Fruit fly (Drosophila melanogaster) whole organism, embryonic: ENCODE measurements around the gene Abl.

Experiments
- Ada2b ChIP-seq: fragments of 200-800 bp; sonication (Bioruptor generic); IDR thresholded peaks from 2 replicates; pipeline ENCODE4 v1.3.6; 2022; ENCODE audit warnings: missing biosample characterization, missing genetic modification characterization
- Blimp-1 ChIP-seq: fragments of 200-800 bp; sonication (Bioruptor generic); optimal IDR thresholded peaks from 3 replicates; lab custom pipeline; 2018; ENCODE audit warnings: missing biosample characterization, missing genetic modification characterization, mild to moderate bottlenecking, moderate library complexity, missing genetic modification reagents
- CG10267 ChIP-seq: fragments of 200-800 bp; sonication (Bioruptor generic); optimal IDR thresholded peaks from 2 replicates; lab custom pipeline; 2018; ENCODE audit warnings: missing biosample characterization, mild to moderate bottlenecking, missing genetic modification characterization, moderate library complexity
- CG12391 ChIP-seq: fragments of 200-800 bp; sonication (Bioruptor generic); optimal IDR thresholded peaks from 3 replicates; lab custom pipeline; 2018; ENCODE audit warnings: missing biosample characterization, mild to moderate bottlenecking, missing genetic modification characterization, moderate library complexity
- CG12769 ChIP-seq: fragments of 200-800 bp; sonication (Bioruptor generic); optimal IDR thresholded peaks from 2 replicates; lab custom pipeline; 2019; ENCODE audit warnings: missing biosample characterization, mild to moderate bottlenecking, missing genetic modification characterization, moderate library complexity
- CG14441 ChIP-seq: fragments of 200-800 bp; sonication (Bioruptor generic); IDR thresholded peaks from 2 replicates; pipeline ENCODE4 v1.3.6; 2022; ENCODE audit warnings: missing biosample characterization, missing genetic modification characterization
- CG17186 ChIP-seq: fragments of 200-800 bp; sonication (Bioruptor generic); optimal IDR thresholded peaks from 3 replicates; lab custom pipeline; 2017; ENCODE audit warnings: missing biosample characterization, missing genetic modification reagents, missing genetic modification characterization
- CG17385 ChIP-seq: fragments of 200-800 bp; sonication (Bioruptor generic); optimal IDR thresholded peaks from 3 replicates; lab custom pipeline; 2018; ENCODE audit warnings: missing biosample characterization, mild to moderate bottlenecking, missing genetic modification characterization
- CG17568 ChIP-seq: fragments of 200-800 bp; sonication (Bioruptor generic); optimal IDR thresholded peaks from 2 replicates; lab custom pipeline; 2018; ENCODE audit warnings: missing biosample characterization, mild to moderate bottlenecking, missing genetic modification characterization, moderate library complexity
- CG18619 ChIP-seq: fragments of 200-800 bp; sonication (Bioruptor generic); optimal IDR thresholded peaks from 3 replicates; lab custom pipeline; 2017; ENCODE audit warnings: missing biosample characterization, mild to moderate bottlenecking, missing genetic modification characterization
- CG2889 ChIP-seq: fragments of 200-800 bp; sonication (Bioruptor generic); IDR thresholded peaks from 3 replicates; pipeline ENCODE4 v1.3.6; 2022; ENCODE audit warnings: missing biosample characterization, missing genetic modification characterization
- CG30020 ChIP-seq: fragments of 200-800 bp; optimal IDR thresholded peaks from 2 replicates; lab custom pipeline; 2019; ENCODE audit warnings: missing biosample characterization, mild to moderate bottlenecking, missing genetic modification characterization, moderate library complexity
- CG3163 ChIP-seq: fragments of 200-800 bp; sonication (Bioruptor generic); optimal IDR thresholded peaks from 3 replicates; lab custom pipeline; 2016; ENCODE audit warnings: missing biosample characterization, missing genetic modification characterization
- CG34224 ChIP-seq: fragments of 200-800 bp; sonication (Bioruptor generic); IDR thresholded peaks from 3 replicates; pipeline ENCODE4 v1.3.6; 2022; ENCODE audit warnings: missing biosample characterization, missing genetic modification characterization; ENCODE audit not compliant: partially characterized antibody
- CG4404 ChIP-seq: fragments of 200-800 bp; sonication (Bioruptor generic); IDR thresholded peaks from 2 replicates; pipeline ENCODE4 v1.3.6; 2022; ENCODE audit warnings: missing biosample characterization, missing genetic modification characterization
- CG4854 ChIP-seq: fragments of 200-800 bp; sonication (Bioruptor generic); optimal IDR thresholded peaks from 2 replicates; lab custom pipeline; 2016; ENCODE audit warnings: missing biosample characterization, missing genetic modification characterization, inconsistent platforms
- CG6854 ChIP-seq: fragments of 200-800 bp; sonication (Bioruptor generic); optimal IDR thresholded peaks from 3 replicates; lab custom pipeline; 2017; ENCODE audit warnings: missing biosample characterization, mild to moderate bottlenecking, missing genetic modification characterization
- CrebB ChIP-seq: fragments of 200-800 bp; sonication (Bioruptor generic); optimal IDR thresholded peaks from 3 replicates; lab custom pipeline; 2018; ENCODE audit warnings: missing biosample characterization, mild to moderate bottlenecking, missing genetic modification characterization
- Deaf1 ChIP-seq: fragments of 200-800 bp; optimal IDR thresholded peaks from 3 replicates; lab custom pipeline; 2019; ENCODE audit warnings: missing biosample characterization, mild to moderate bottlenecking, missing genetic modification characterization, moderate library complexity
- Doc3 ChIP-seq: fragments of 200-800 bp; sonication (Bioruptor generic); IDR thresholded peaks from 3 replicates; pipeline ENCODE4 v1.3.6; 2022; ENCODE audit warnings: missing biosample characterization, missing genetic modification characterization; ENCODE audit not compliant: partially characterized antibody
- E2f2 ChIP-seq: fragments of 200-800 bp; sonication (Bioruptor generic); IDR thresholded peaks from 2 replicates; pipeline ENCODE4 v1.3.6; 2022; ENCODE audit warnings: missing biosample characterization, missing genetic modification characterization
- Fer3 ChIP-seq: fragments of 200-800 bp; sonication (Bioruptor generic); optimal IDR thresholded peaks from 2 replicates; lab custom pipeline; 2018; ENCODE audit warnings: missing biosample characterization, mild to moderate bottlenecking, missing genetic modification characterization, moderate library complexity
- H2.0 ChIP-seq: fragments of 200-800 bp; sonication (Bioruptor generic); IDR thresholded peaks from 2 replicates; pipeline ENCODE4 v1.3.6; 2022; ENCODE audit warnings: missing biosample characterization, missing genetic modification characterization
- HLH54F ChIP-seq: fragments of 200-800 bp; sonication (Bioruptor generic); optimal IDR thresholded peaks from 3 replicates; lab custom pipeline; 2016; ENCODE audit warnings: missing biosample characterization, missing genetic modification characterization
- Hr78 ChIP-seq, 2 experiments: fragments of 200-800 bp in 1 of 2; fragments of >200 bp in 1 of 2; sonication (Bioruptor generic) in 1 of 2; optimal IDR thresholded peaks; 2 replicates each; lab custom pipeline; 2017 to 2019; ENCODE audit warnings: missing biosample characterization in 2 of 2, missing genetic modification characterization in 2 of 2, mild to moderate bottlenecking in 1 of 2, moderate library complexity in 1 of 2
- Jarid2 ChIP-seq: fragments of 200-800 bp; sonication (Bioruptor generic); optimal IDR thresholded peaks from 3 replicates; lab custom pipeline; 2017; ENCODE audit warnings: mild to moderate bottlenecking, missing biosample characterization, missing genetic modification reagents, missing genetic modification characterization
- Meics ChIP-seq: fragments of 200-800 bp; sonication (Bioruptor generic); optimal IDR thresholded peaks from 2 replicates; lab custom pipeline; 2017; ENCODE audit warnings: missing biosample characterization, mild to moderate bottlenecking, missing genetic modification characterization
- Oli ChIP-seq: fragments of 200-800 bp; sonication (Bioruptor generic); optimal IDR thresholded peaks from 2 replicates; lab custom pipeline; 2018; ENCODE audit warnings: missing biosample characterization, mild to moderate bottlenecking, missing genetic modification characterization, moderate library complexity
- Pdp1 ChIP-seq, 2 experiments: fragments of 200-800 bp; sonication (Bioruptor generic); optimal IDR thresholded peaks; 3 replicates each; lab custom pipeline; 2016; ENCODE audit warnings: missing biosample characterization in 2 of 2, missing genetic modification characterization in 2 of 2, mild to moderate bottlenecking in 1 of 2, moderate library complexity in 1 of 2
- Ravus ChIP-seq: fragments of 200-800 bp; sonication (Bioruptor generic); IDR thresholded peaks from 2 replicates; pipeline ENCODE4 v1.3.6; 2022; ENCODE audit warnings: missing biosample characterization, missing genetic modification characterization
- Rx ChIP-seq: fragments of 200-800 bp; sonication (Bioruptor generic); IDR thresholded peaks from 2 replicates; pipeline ENCODE4 v1.3.6; 2022; ENCODE audit warnings: missing biosample characterization, missing genetic modification characterization
- Sin3A ChIP-seq: fragments of >200 bp; optimal IDR thresholded peaks from 2 replicates; lab custom pipeline; 2018
- Sry-β ChIP-seq: fragments of 200-800 bp; sonication (Bioruptor generic); optimal IDR thresholded peaks from 2 replicates; lab custom pipeline; 2018; ENCODE audit warnings: missing biosample characterization, mild to moderate bottlenecking, missing genetic modification characterization, moderate library complexity
- Sry-δ ChIP-seq: fragments of 200-800 bp; sonication (Bioruptor generic); optimal IDR thresholded peaks from 2 replicates; lab custom pipeline; 2016; ENCODE audit warnings: missing biosample characterization, missing genetic modification characterization
- bab2 ChIP-seq: fragments of 200-800 bp; sonication (Bioruptor generic); optimal IDR thresholded peaks from 2 replicates; lab custom pipeline; 2016; ENCODE audit warnings: missing biosample characterization, missing genetic modification characterization
- dmrt99B ChIP-seq: fragments of 200-800 bp; sonication (Bioruptor generic); optimal IDR thresholded peaks from 2 replicates; lab custom pipeline; 2018; ENCODE audit warnings: missing biosample characterization, mild to moderate bottlenecking, missing genetic modification characterization, moderate library complexity
- fd96Cb ChIP-seq: fragments of 200-800 bp; sonication (Bioruptor generic); optimal IDR thresholded peaks from 2 replicates; lab custom pipeline; 2018; ENCODE audit warnings: missing biosample characterization, mild to moderate bottlenecking, missing genetic modification characterization, moderate library complexity
- gfzf ChIP-seq: fragments of 200-800 bp; sonication (Bioruptor generic); optimal IDR thresholded peaks from 2 replicates; lab custom pipeline; 2016; ENCODE audit warnings: missing biosample characterization, mild to moderate bottlenecking, missing genetic modification characterization, moderate library complexity
- inv ChIP-seq: fragments of 200-800 bp; sonication (Bioruptor generic); IDR thresholded peaks from 2 replicates; pipeline ENCODE4 v1.3.6; 2022; ENCODE audit warnings: missing biosample characterization, missing genetic modification characterization; ENCODE audit not compliant: partially characterized antibody
- lbe ChIP-seq: fragments of 200-800 bp; sonication (Bioruptor generic); optimal IDR thresholded peaks from 2 replicates; lab custom pipeline; 2016; ENCODE audit warnings: missing biosample characterization, mild to moderate bottlenecking, missing genetic modification characterization
- lilli ChIP-seq: fragments of 200-800 bp; sonication (Bioruptor generic); optimal IDR thresholded peaks from 3 replicates; lab custom pipeline; 2016; ENCODE audit warnings: missing biosample characterization, missing genetic modification characterization
- pan ChIP-seq, 4 experiments: fragments of >200 bp in 3 of 4; fragments of 200-800 bp in 1 of 4; sonication (Bioruptor generic) in 1 of 4; optimal IDR thresholded peaks in 3 of 4; IDR thresholded peaks in 1 of 4; 2 replicates each; pipeline versions ENCODE4 v1.3.6 to Lab custom; 2017 to 2022; ENCODE audit warnings: missing biosample characterization in 2 of 4, missing genetic modification characterization in 2 of 4, mixed read lengths in 1 of 4
- slou ChIP-seq: fragments of 200-800 bp; sonication (Bioruptor generic); optimal IDR thresholded peaks from 3 replicates; lab custom pipeline; 2016; ENCODE audit warnings: missing biosample characterization, missing genetic modification characterization
- sqz ChIP-seq: fragments of 200-800 bp; sonication (Bioruptor generic); optimal IDR thresholded peaks from 3 replicates; lab custom pipeline; 2018; ENCODE audit warnings: missing biosample characterization, mild to moderate bottlenecking, missing genetic modification characterization
- tgo ChIP-seq: fragments of 200-800 bp; sonication (Bioruptor generic); IDR thresholded peaks from 3 replicates; pipeline ENCODE4 v1.3.6; 2022; ENCODE audit warnings: missing biosample characterization, missing genetic modification characterization
- tll ChIP-seq, 2 experiments: fragments of 200-800 bp in 1 of 2; fragments of >200 bp in 1 of 2; sonication (Bioruptor generic) in 1 of 2; optimal IDR thresholded peaks; 2 replicates each; lab custom pipeline; 2017 to 2019; ENCODE audit warnings: missing biosample characterization in 2 of 2, missing genetic modification characterization in 2 of 2, mild to moderate bottlenecking in 1 of 2, moderate library complexity in 1 of 2
- unpg ChIP-seq: fragments of 200-800 bp; sonication (Bioruptor generic); optimal IDR thresholded peaks from 3 replicates; lab custom pipeline; 2018; ENCODE audit warnings: missing biosample characterization, mild to moderate bottlenecking, missing genetic modification characterization, moderate library complexity
- vvl ChIP-seq: fragments of 200-800 bp; sonication (Bioruptor generic); IDR thresholded peaks from 2 replicates; pipeline ENCODE4 v1.3.6; 2022; ENCODE audit warnings: missing biosample characterization, missing genetic modification characterization
- zfh1 ChIP-seq: fragments of 200-800 bp; sonication (Bioruptor generic); IDR thresholded peaks from 3 replicates; pipeline ENCODE4 v1.3.6; 2022; ENCODE audit warnings: missing biosample characterization, missing genetic modification characterization

The Abl gene

dm6 chr3L:16567495-16567894 is 80.2 kb downstream of the Abl start (continued):
- TF ChIP-seq Fer3, result peak; percentile 45
- TF ChIP-seq fd96Cb, result peak; percentile 73
- TF ChIP-seq Jarid2, result peak; percentile 1
- TF ChIP-seq CG17385 (GFP tag; lab: Kevin White, UChicago), result peak; percentile 59
- peak; percentile 12 for TF ChIP-seq CG17568 (GFP tag; lab: Kevin White, UChicago)
- no peak for TF ChIP-seq Sry-β (GFP tag; lab: Kevin White, UChicago)
- no peak for TF ChIP-seq bab2 (GFP tag; lab: Kevin White, UChicago)
- TF ChIP-seq gfzf, result no peak
- peak; percentile 9 for TF ChIP-seq sqz (GFP tag; lab: Kevin White, UChicago)
- no peak for TF ChIP-seq CG6854 (GFP tag; lab: Kevin White, UChicago)
- no peak for TF ChIP-seq pan (optimal IDR thresholded peaks at IDR 0.05; lab: Kevin White, UChicago)
- peak in 1 of 2 experiments; percentile 67 for TF ChIP-seq pan (GFP tag; optimal IDR thresholded peaks at IDR 0.05 in 1 of 2, IDR thresholded peaks at IDR 0.05 in 1 of 2)
- peak; percentile 14 for TF ChIP-seq lilli (GFP tag; lab: Kevin White, UChicago)
- no peak for TF ChIP-seq CG17186
- TF ChIP-seq CG10267, result peak; percentile 67
- no peak for TF ChIP-seq inv (GFP tag; lab: Robert Waterston, UW)
- TF ChIP-seq tgo (GFP tag; lab: Robert Waterston, UW), result peak; percentile 54; the same call in 2 of the 3 replicates
- TF ChIP-seq tll (GFP tag; optimal IDR thresholded peaks at IDR 0.05; lab: Kevin White, UChicago), result no peak
- TF ChIP-seq Rx (GFP tag; lab: Robert Waterston, UW), result peak; percentile 59; the same call in 1 of the 2 replicates
- TF ChIP-seq CG3163 (GFP tag; lab: Kevin White, UChicago), result no peak
- peak; percentile 71 for TF ChIP-seq Oli (tag; lab: Kevin White, UChicago)
- no peak for TF ChIP-seq Sin3A
- peak; percentile 25 for TF ChIP-seq Deaf1 (tag; lab: Kevin White, UChicago)
- TF ChIP-seq E2f2 (GFP tag; lab: Robert Waterston, UW), result peak; percentile 35
- TF ChIP-seq CG12769, result peak; percentile 14
- TF ChIP-seq Blimp-1 (GFP tag; lab: Kevin White, UChicago), result peak; percentile 77
- TF ChIP-seq CG30020, result peak; percentile 32
- peak; percentile 79 for TF ChIP-seq CG12391 (tag; lab: Kevin White, UChicago)
- TF ChIP-seq CrebB, result no peak
- peak; percentile 56 for TF ChIP-seq Ada2b (GFP tag; lab: Robert Waterston, UW)
- no peak for TF ChIP-seq Pdp1 (GFP tag; optimal IDR thresholded peaks at IDR 0.05; lab: Kevin White, UChicago)
- TF ChIP-seq vvl, result peak; percentile 60; the same call in 1 of the 2 replicates
- TF ChIP-seq unpg, result peak; percentile 77
- TF ChIP-seq slou (GFP tag; lab: Kevin White, UChicago), result no peak
- TF ChIP-seq CG18619 (GFP tag; lab: Kevin White, UChicago), result peak; percentile 47
- TF ChIP-seq dmrt99B, result peak; percentile 77
- 0 out of 2 replicates have a peak, but pooled peaks have one; percentile 52 for TF ChIP-seq CG14441 (GFP tag; lab: Robert Waterston, UW)
- no peak for TF ChIP-seq HLH54F
- peak; percentile 43; the same call in 1 of the 2 replicates for TF ChIP-seq H2.0
- TF ChIP-seq Sry-δ (GFP tag; lab: Kevin White, UChicago), result no peak
- no peak for TF ChIP-seq CG4854 (GFP tag; lab: Kevin White, UChicago)
- no peak for TF ChIP-seq Ravus (GFP tag; lab: Robert Waterston, UW)
- TF ChIP-seq Meics, result peak; percentile 29
- no peak for TF ChIP-seq CG2889 (GFP tag; lab: Robert Waterston, UW)
- peak; percentile 64 for TF ChIP-seq zfh1 (GFP tag; lab: Robert Waterston, UW)
- TF ChIP-seq Hr78 (GFP tag; optimal IDR thresholded peaks at IDR 0.05; lab: Kevin White, UChicago), result no peak
- no peak for TF ChIP-seq CG4404
- no peak for TF ChIP-seq Doc3 (GFP tag; lab: Robert Waterston, UW)
- no peak for TF ChIP-seq CG34224
- TF ChIP-seq lbe (GFP tag; lab: Kevin White, UChicago), result no peak
